Worm (Caenorhabditis elegans) whole organism, L4/young adult: ENCODE data around the gene ilcr-1.
A peak's percentile ranks its signal among the peaks of the same experiment; 100 is the strongest.

Experiments
- W03F9.2 ChIP-seq: fragments of 150-350 bp; optimal IDR thresholded peaks from 2 replicates; lab custom pipeline; 2014; ENCODE audit warnings: missing biosample characterization, missing genetic modification characterization
- dao-5 ChIP-seq: sonication (generic microtip); optimal IDR thresholded peaks from 2 replicates; lab custom pipeline; 2016; ENCODE audit warnings: missing genotype, missing genetic modification characterization, moderate library complexity, missing compliant biosample characterization
- him-1 ChIP-seq: sonication (generic microtip); optimal IDR thresholded peaks from 2 replicates; lab custom pipeline; 2016; ENCODE audit warnings: missing genotype, missing genetic modification reagents, missing genetic modification characterization, missing compliant biosample characterization

Gene ilcr-1

DNA sequence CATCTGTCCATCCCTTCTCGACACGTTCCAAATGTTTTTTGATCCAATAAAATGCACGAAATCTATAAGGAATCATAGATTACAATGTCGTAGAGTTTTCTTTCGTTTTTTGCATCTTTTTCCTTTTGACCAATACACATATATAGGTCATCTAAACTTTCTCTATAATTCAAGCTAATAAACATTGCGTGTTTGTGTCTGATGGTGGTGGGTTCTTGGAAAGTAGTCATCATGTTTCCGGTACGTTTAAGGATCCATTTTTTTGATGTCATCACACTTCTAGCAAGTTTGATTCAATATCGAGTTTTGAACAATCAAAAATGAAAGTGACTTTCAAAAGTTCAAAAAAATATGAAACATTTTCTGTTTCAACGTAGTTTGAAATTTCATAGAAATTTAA is 7.4 kb upstream of the ilcr-1 start:
- TF ChIP-seq him-1 (tag; lab: Kevin White, UChicago) (no peak), dao-5 (tag; lab: Kevin White, UChicago) (no peak), W03F9.2 (tag; lab: Kevin White, UChicago) (no peak)

ce11 chrIV:14269932-14270331 is 6.3 kb upstream of the ilcr-1 start:
- TF ChIP-seq W03F9.2 (tag; lab: Kevin White, UChicago) (no peak), him-1 (tag; lab: Kevin White, UChicago) (no peak), dao-5 (tag; lab: Kevin White, UChicago) (no peak)

ce11 chrIV:14272561-14272960 is 3.7 kb upstream of the ilcr-1 start:
- TF ChIP-seq him-1 (tag; lab: Kevin White, UChicago) (peak; percentile 72), W03F9.2 (tag; lab: Kevin White, UChicago) (no peak), dao-5 (tag; lab: Kevin White, UChicago) (no peak)

- TF ChIP-seq W03F9.2 (tag; lab: Kevin White, UChicago) (no peak), dao-5 (tag; lab: Kevin White, UChicago) (no peak), him-1 (tag; lab: Kevin White, UChicago) (no peak)
Observed at ce11 chrIV:14274834-14275233, 1.4 kb upstream of the ilcr-1 start.

ce11 chrIV:14276773-14277388 is 621 bp downstream of the ilcr-1 start:
- TF ChIP-seq W03F9.2 (tag; lab: Kevin White, UChicago), result no peak
- no peak for TF ChIP-seq him-1 (tag; lab: Kevin White, UChicago)
- TF ChIP-seq dao-5 (tag; lab: Kevin White, UChicago), result no peak

DNA sequence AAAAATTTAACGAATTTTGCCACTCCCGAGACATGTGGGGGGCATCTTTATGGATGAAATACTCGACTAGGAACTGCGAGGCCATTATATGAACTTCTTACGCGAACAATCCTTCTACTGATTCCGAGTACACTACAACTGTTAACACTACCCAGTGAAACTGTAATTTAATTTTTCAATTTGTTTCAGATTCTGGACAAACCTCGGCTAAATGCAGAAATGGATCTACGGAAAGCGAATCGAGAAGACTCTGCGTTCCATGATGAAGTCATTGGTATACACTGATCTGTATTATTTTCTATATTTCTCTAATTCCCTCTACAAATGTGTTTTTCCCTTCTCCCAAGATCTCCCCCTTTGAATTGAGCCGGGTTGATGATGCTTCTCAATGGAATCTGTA is 8.7 kb downstream of the ilcr-1 start:
- TF ChIP-seq W03F9.2 (tag; lab: Kevin White, UChicago) (no peak), dao-5 (tag; lab: Kevin White, UChicago) (no peak), him-1 (tag; lab: Kevin White, UChicago) (no peak)

- no peak for TF ChIP-seq W03F9.2 (tag; lab: Kevin White, UChicago)
- TF ChIP-seq dao-5 (tag; lab: Kevin White, UChicago), result no peak
- TF ChIP-seq him-1 (tag; lab: Kevin White, UChicago), result no peak
Observed at ce11 chrIV:14291601-14292000, 15.3 kb downstream of the ilcr-1 start, which contains the start of gene Y64G10A.7. Gene Y64G10A.7 (plus strand): TSS chrIV:14291901.

ce11 chrIV:14295262-14295661 is 19.0 kb downstream of the ilcr-1 start:
- TF ChIP-seq him-1 (tag; lab: Kevin White, UChicago) (no peak), W03F9.2 (tag; lab: Kevin White, UChicago) (no peak), dao-5 (tag; lab: Kevin White, UChicago) (no peak)

DNA sequence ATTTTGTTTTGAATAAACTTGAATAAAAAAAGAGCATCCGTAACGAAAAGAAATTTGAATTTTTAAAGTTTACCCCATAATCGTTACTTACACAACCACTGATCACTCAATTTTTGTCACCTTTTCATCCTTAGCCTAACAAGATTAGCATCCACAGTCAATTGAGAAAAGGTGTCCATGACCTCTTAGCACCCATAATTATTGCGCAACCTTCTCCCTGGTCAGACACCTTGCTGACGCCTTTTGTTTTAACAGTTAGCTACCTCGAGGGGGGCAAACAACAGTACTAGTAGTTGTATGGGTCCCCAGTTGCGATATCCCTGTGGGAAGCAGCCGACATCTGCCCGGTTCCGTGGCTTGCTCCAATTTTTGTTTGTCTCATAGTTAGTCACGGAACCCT is 20.8 kb downstream of the ilcr-1 start:
- TF ChIP-seq dao-5 (tag; lab: Kevin White, UChicago) (no peak), W03F9.2 (tag; lab: Kevin White, UChicago) (no peak)

ce11 chrIV:14305813-14306212 is 29.6 kb downstream of the ilcr-1 start:
- no peak for TF ChIP-seq W03F9.2 (tag; lab: Kevin White, UChicago)
- TF ChIP-seq dao-5 (tag; lab: Kevin White, UChicago), result no peak
- TF ChIP-seq him-1 (tag; lab: Kevin White, UChicago), result no peak

DNA sequence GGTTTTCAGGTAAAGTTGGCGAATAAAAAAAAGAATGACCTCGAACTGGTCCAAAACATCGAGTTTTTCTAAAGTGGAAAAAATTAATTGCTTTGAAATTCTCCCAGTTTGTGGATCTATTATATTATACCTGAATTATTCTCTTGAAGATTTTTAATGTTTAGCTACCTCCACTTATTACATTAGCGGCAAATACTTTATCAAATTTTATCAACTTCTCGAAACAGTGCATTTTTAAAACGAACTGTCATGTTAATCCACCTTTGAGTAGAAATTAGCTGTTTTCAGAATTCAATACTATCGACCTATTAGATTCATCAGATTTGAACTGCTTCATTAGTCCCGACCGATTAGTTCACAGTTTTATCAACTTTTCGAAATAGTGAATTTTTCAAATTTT is 41.8 kb downstream of the ilcr-1 start:
- TF ChIP-seq W03F9.2 (tag; lab: Kevin White, UChicago) (no peak), him-1 (tag; lab: Kevin White, UChicago) (no peak), dao-5 (tag; lab: Kevin White, UChicago) (no peak)

DNA sequence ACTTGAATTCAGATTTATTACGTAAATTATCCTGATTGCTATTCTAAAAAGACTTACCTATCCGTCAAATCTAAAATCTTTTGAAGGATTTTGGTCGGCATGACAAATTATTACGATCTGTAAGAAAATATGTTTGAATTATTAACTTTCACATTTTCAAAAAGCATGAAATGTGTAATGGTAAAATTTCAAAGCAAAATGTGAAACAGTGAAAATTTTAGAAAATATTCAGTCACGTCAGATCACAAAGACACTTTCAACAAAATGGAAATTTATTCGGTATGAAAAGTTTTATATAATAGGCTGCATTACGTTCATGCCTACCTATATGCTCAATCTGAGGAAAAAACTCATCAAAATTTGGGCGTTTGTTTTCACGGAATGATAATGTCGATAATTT is 45.4 kb downstream of the ilcr-1 start, which contains the start of gene fbxa-126:
fbxa-126 (minus strand) TSS at position 101 of the 400 bp plus-strand sequence.
- TF ChIP-seq W03F9.2 (tag; lab: Kevin White, UChicago) (no peak), dao-5 (tag; lab: Kevin White, UChicago) (no peak), him-1 (tag; lab: Kevin White, UChicago) (no peak)

ce11 chrIV:14326283-14326682 is 50.0 kb downstream of the ilcr-1 start, which contains the start of gene fbxa-83:
Gene fbxa-83 (minus strand): TSS chrIV:14326383.
- TF ChIP-seq dao-5 (tag; lab: Kevin White, UChicago) (no peak), him-1 (tag; lab: Kevin White, UChicago) (no peak), W03F9.2 (tag; lab: Kevin White, UChicago) (no peak)

- TF ChIP-seq dao-5 (tag; lab: Kevin White, UChicago), result no peak
- no peak for TF ChIP-seq him-1 (tag; lab: Kevin White, UChicago)
- TF ChIP-seq W03F9.2 (tag; lab: Kevin White, UChicago), result peak; percentile 59
Observed at ce11 chrIV:14326694-14327298, 50.5 kb downstream of the ilcr-1 start.
